Worm (Caenorhabditis elegans): Measurements from ENCODE around the gene lat-1.

ce11 chrII:8856524-8856923 is 40.1 kb upstream of the lat-1 start:
- TF ChIP-seq flt-1 (GFP tag; IDR thresholded peaks at IDR 0.05) (no peak), tab-1 (GFP tag; IDR thresholded peaks at IDR 0.05) (no peak), ref-1 (GFP tag; conservative IDR thresholded peaks at IDR 0.05) (no peak), cog-1 (tag; optimal IDR thresholded peaks at IDR 0.05) (no peak)

Data from whole organism, midembryonic.